Worm (Caenorhabditis elegans) whole organism, L3 larva: ENCODE measurements around the gene ints-11.

Source experiments
- R02D3.7 ChIP-seq: fragments of 150-350 bp; optimal IDR thresholded peaks from 2 replicates; lab custom pipeline; 2014; ENCODE audit warnings: missing biosample characterization, missing genetic modification characterization
- ZK546.5 ChIP-seq: sonication (generic microtip); optimal IDR thresholded peaks from 2 replicates; lab custom pipeline; 2017; ENCODE audit warnings: missing biosample characterization, missing genetic modification characterization
- aly-2 ChIP-seq: fragments of 150-350 bp; optimal IDR thresholded peaks from 2 replicates; lab custom pipeline; 2014; ENCODE audit warnings: missing biosample characterization, missing genetic modification characterization
- ama-1 ChIP-seq: fragments of 150-350 bp; optimal IDR thresholded peaks from 2 replicates; lab custom pipeline; 2018
- ceh-16 ChIP-seq: sonication (generic microtip); optimal IDR thresholded peaks from 2 replicates; lab custom pipeline; 2017; ENCODE audit warnings: missing biosample characterization, missing genetic modification characterization
- ceh-28 ChIP-seq: fragments of 150-350 bp; optimal IDR thresholded peaks from 2 replicates; lab custom pipeline; 2014; ENCODE audit warnings: missing biosample characterization, missing genetic modification reagents, missing genetic modification characterization
- ceh-82 ChIP-seq: fragments of 150-350 bp; optimal IDR thresholded peaks from 2 replicates; lab custom pipeline; 2014; ENCODE audit warnings: missing biosample characterization, missing genetic modification characterization
- ceh-9 ChIP-seq: sonication (generic microtip); optimal IDR thresholded peaks from 2 replicates; lab custom pipeline; 2018; ENCODE audit warnings: missing biosample characterization, missing genetic modification characterization
- daf-12 ChIP-seq: fragments of 150-350 bp; optimal IDR thresholded peaks from 2 replicates; lab custom pipeline; 2014; ENCODE audit warnings: missing biosample characterization, missing genetic modification reagents, missing genetic modification characterization
- egl-27 ChIP-seq: sonication (generic microtip); optimal IDR thresholded peaks from 4 replicates; lab custom pipeline; 2017; ENCODE audit warnings: missing biosample characterization, missing genetic modification reagents, missing genetic modification characterization
- egl-5 ChIP-seq: fragments of 150-350 bp; optimal IDR thresholded peaks from 2 replicates; lab custom pipeline; 2017; ENCODE audit warnings: missing biosample characterization, missing genetic modification reagents, missing genetic modification characterization, inconsistent platforms
- elt-1 ChIP-seq: fragments of 150-350 bp; optimal IDR thresholded peaks from 2 replicates; lab custom pipeline; 2014; ENCODE audit warnings: missing biosample characterization, missing genetic modification characterization
- elt-2 ChIP-seq: sonication (generic microtip); optimal IDR thresholded peaks from 2 replicates; lab custom pipeline; 2016; ENCODE audit warnings: missing genetic modification reagents, mild to moderate bottlenecking, missing genetic modification characterization, missing compliant biosample characterization
- elt-3 ChIP-seq, 3 experiments: fragments of 150-350 bp in 1 of 3; sonication (generic microtip) in 2 of 3; optimal IDR thresholded peaks; 2 replicates in 2 of 3; 4 replicates in 1 of 3; lab custom pipeline; 2014 to 2017; ENCODE audit warnings: missing biosample characterization in 3 of 3, missing genetic modification characterization in 3 of 3
- eor-1 ChIP-seq, 2 experiments: fragments of 150-350 bp; optimal IDR thresholded peaks; 2 replicates each; lab custom pipeline; 2014 to 2018; ENCODE audit warnings: missing biosample characterization in 2 of 2, missing genetic modification characterization in 2 of 2
- fkh-10 ChIP-seq: sonication (generic microtip); optimal IDR thresholded peaks from 2 replicates; lab custom pipeline; 2017; ENCODE audit warnings: missing biosample characterization, missing genetic modification reagents, missing genetic modification characterization
- fkh-2 ChIP-seq: fragments of 150-350 bp; optimal IDR thresholded peaks from 2 replicates; lab custom pipeline; 2014; ENCODE audit warnings: missing biosample characterization, missing genetic modification reagents, missing genetic modification characterization
- fos-1 ChIP-seq: fragments of 150-350 bp; optimal IDR thresholded peaks from 2 replicates; lab custom pipeline; 2014; ENCODE audit warnings: missing biosample characterization, missing genetic modification characterization
- hmg-11 ChIP-seq: sonication (generic microtip); optimal IDR thresholded peaks from 2 replicates; lab custom pipeline; 2016; ENCODE audit warnings: missing genetic modification characterization, missing compliant biosample characterization
- jun-1 ChIP-seq: fragments of 150-350 bp; optimal IDR thresholded peaks from 2 replicates; lab custom pipeline; 2014; ENCODE audit warnings: missing biosample characterization, missing genetic modification reagents, missing genetic modification characterization
- lin-15B ChIP-seq: fragments of 150-350 bp; optimal IDR thresholded peaks from 2 replicates; lab custom pipeline; 2014; ENCODE audit warnings: missing biosample characterization, missing genetic modification characterization
- lin-39 ChIP-seq: fragments of 150-350 bp; optimal IDR thresholded peaks from 2 replicates; lab custom pipeline; 2018; ENCODE audit warnings: missing biosample characterization, missing genetic modification reagents, missing genetic modification characterization
- lsy-12 ChIP-seq: sonication (generic microtip); optimal IDR thresholded peaks from 2 replicates; lab custom pipeline; 2016; ENCODE audit warnings: mild to moderate bottlenecking, missing genetic modification characterization, missing compliant biosample characterization
- mdl-1 ChIP-seq: fragments of 150-350 bp; optimal IDR thresholded peaks from 2 replicates; lab custom pipeline; 2014; ENCODE audit warnings: missing biosample characterization, missing genetic modification characterization
- mml-1 ChIP-seq: fragments of 150-350 bp; sonication (generic microtip); optimal IDR thresholded peaks from 3 replicates; lab custom pipeline; 2014; ENCODE audit warnings: missing biosample characterization, missing genetic modification characterization
- nfya-1 ChIP-seq: sonication (generic microtip); optimal IDR thresholded peaks from 2 replicates; lab custom pipeline; 2017; ENCODE audit warnings: missing genetic modification characterization, mild to moderate bottlenecking, missing compliant biosample characterization, antibody characterized with exemption, moderate library complexity; ENCODE audit not compliant: insufficient read depth
- nhr-11 ChIP-seq: fragments of 150-350 bp; optimal IDR thresholded peaks from 2 replicates; lab custom pipeline; 2014; ENCODE audit warnings: missing biosample characterization, missing genetic modification characterization
- nhr-12 ChIP-seq: fragments of 150-350 bp; optimal IDR thresholded peaks from 2 replicates; lab custom pipeline; 2014; ENCODE audit warnings: missing biosample characterization, missing genetic modification characterization
- nhr-23 ChIP-seq: fragments of 150-350 bp; optimal IDR thresholded peaks from 2 replicates; lab custom pipeline; 2014; ENCODE audit warnings: missing biosample characterization, missing genetic modification reagents, missing genetic modification characterization
- nhr-237 ChIP-seq: fragments of 150-350 bp; optimal IDR thresholded peaks from 2 replicates; lab custom pipeline; 2014; ENCODE audit warnings: missing biosample characterization, missing genetic modification characterization
- nhr-25 ChIP-seq: sonication (generic microtip); optimal IDR thresholded peaks from 2 replicates; lab custom pipeline; 2017; ENCODE audit warnings: missing biosample characterization, missing genetic modification characterization
- nhr-28 ChIP-seq: fragments of 150-350 bp; optimal IDR thresholded peaks from 2 replicates; lab custom pipeline; 2014; ENCODE audit warnings: missing biosample characterization, missing genetic modification characterization
- nhr-43 ChIP-seq: sonication (generic microtip); optimal IDR thresholded peaks from 2 replicates; lab custom pipeline; 2016; ENCODE audit warnings: mild to moderate bottlenecking, missing genetic modification characterization, missing compliant biosample characterization; ENCODE audit not compliant: poor library complexity, severe bottlenecking
- nhr-67 ChIP-seq: fragments of 150-350 bp; optimal IDR thresholded peaks from 2 replicates; lab custom pipeline; 2014; ENCODE audit warnings: missing biosample characterization, missing genetic modification characterization
- nhr-76 ChIP-seq: fragments of 150-350 bp; sonication (generic microtip); optimal IDR thresholded peaks from 5 replicates; lab custom pipeline; 2014; ENCODE audit warnings: missing biosample characterization, missing genetic modification characterization
- nhr-77 ChIP-seq: fragments of 150-350 bp; optimal IDR thresholded peaks from 2 replicates; lab custom pipeline; 2014; ENCODE audit warnings: missing biosample characterization, missing genetic modification characterization
- pha-4 ChIP-seq: fragments of 150-350 bp; optimal IDR thresholded peaks from 2 replicates; lab custom pipeline; 2014; ENCODE audit warnings: missing biosample characterization, missing genetic modification reagents, missing genetic modification characterization
- pqm-1 ChIP-seq: fragments of 150-350 bp; optimal IDR thresholded peaks from 2 replicates; lab custom pipeline; 2017; ENCODE audit warnings: missing biosample characterization, missing genetic modification characterization, inconsistent platforms
- sea-2 ChIP-seq: fragments of 150-350 bp; sonication (generic microtip); optimal IDR thresholded peaks from 4 replicates; lab custom pipeline; 2014; ENCODE audit warnings: missing biosample characterization, missing genetic modification reagents, missing genetic modification characterization
- skn-1 ChIP-seq: fragments of 150-350 bp; optimal IDR thresholded peaks from 2 replicates; lab custom pipeline; 2014; ENCODE audit warnings: missing biosample characterization, missing genetic modification characterization
- snpc-4 ChIP-seq: fragments of 150-350 bp; optimal IDR thresholded peaks from 2 replicates; lab custom pipeline; 2014; ENCODE audit warnings: missing biosample characterization, missing genetic modification characterization
- tbx-2 ChIP-seq: sonication (generic microtip); optimal IDR thresholded peaks from 2 replicates; lab custom pipeline; 2016; ENCODE audit warnings: mild to moderate bottlenecking, missing genetic modification characterization, missing compliant biosample characterization
- unc-39 ChIP-seq: sonication (generic microtip); optimal IDR thresholded peaks from 4 replicates; lab custom pipeline; 2017; ENCODE audit warnings: missing biosample characterization, missing genetic modification characterization
- unc-62 ChIP-seq: fragments of 150-350 bp; sonication (generic microtip); optimal IDR thresholded peaks from 4 replicates; lab custom pipeline; 2014; ENCODE audit warnings: missing biosample characterization, missing genetic modification reagents, missing genetic modification characterization
- zag-1 ChIP-seq: fragments of 150-350 bp; optimal IDR thresholded peaks from 2 replicates; lab custom pipeline; 2014; ENCODE audit warnings: missing biosample characterization, missing genetic modification characterization
- ztf-11 ChIP-seq: fragments of 150-350 bp; optimal IDR thresholded peaks from 2 replicates; lab custom pipeline; 2014; ENCODE audit warnings: missing biosample characterization, missing genetic modification characterization
- ztf-4 ChIP-seq: fragments of 150-350 bp; optimal IDR thresholded peaks from 2 replicates; lab custom pipeline; 2014; ENCODE audit warnings: missing biosample characterization, missing genetic modification characterization

The ints-11 gene

ce11 chrII:8091528-8091927 lies 51.8 kb downstream of the ints-11 start:
- TF ChIP-seq nhr-23 (tag; lab: Kevin White, UChicago) = peak; percentile 41
- no peak for TF ChIP-seq unc-62
- TF ChIP-seq daf-12 (tag; lab: Kevin White, UChicago) = no peak
- no peak for TF ChIP-seq ceh-9 (tag; lab: Kevin White, UChicago)
- TF ChIP-seq nhr-28 (tag; lab: Kevin White, UChicago) = no peak
- TF ChIP-seq lin-39 = peak; percentile 76
- peak; percentile 98 for TF ChIP-seq snpc-4 (tag; lab: Kevin White, UChicago)
- peak; percentile 67 for TF ChIP-seq nhr-43
- no peak for TF ChIP-seq nhr-11
- TF ChIP-seq fkh-10 (GFP tag; lab: Kevin White, UChicago) = no peak
- no peak for TF ChIP-seq ZK546.5 (tag; lab: Kevin White, UChicago)
- no peak for TF ChIP-seq ztf-11 (tag; lab: Kevin White, UChicago)
- no peak for TF ChIP-seq pha-4 (tag; lab: Kevin White, UChicago)
- TF ChIP-seq nhr-76 (tag; lab: Kevin White, UChicago) = no peak
- no peak for TF ChIP-seq fkh-2 (tag; lab: Kevin White, UChicago)
- no peak for TF ChIP-seq unc-39
- TF ChIP-seq sea-2 = no peak
- no peak for TF ChIP-seq ceh-28
- TF ChIP-seq mdl-1 (tag; lab: Kevin White, UChicago) = no peak
- no peak for TF ChIP-seq egl-5 (tag; lab: Kevin White, UChicago)
- TF ChIP-seq nhr-67 = no peak
- TF ChIP-seq R02D3.7 (tag; lab: Kevin White, UChicago) = peak; percentile 4
- TF ChIP-seq lin-15B = peak; percentile 54
- no peak for TF ChIP-seq tbx-2 (tag; lab: Kevin White, UChicago)
- no peak for TF ChIP-seq hmg-11
- no peak for TF ChIP-seq zag-1 (tag; lab: Kevin White, UChicago)
- no peak for TF ChIP-seq elt-1 (tag; lab: Kevin White, UChicago)
- TF ChIP-seq jun-1 = peak; percentile 9
- no peak for TF ChIP-seq eor-1 (tag; optimal IDR thresholded peaks at IDR 0.05; lab: Kevin White, UChicago)
- no peak for TF ChIP-seq egl-27 (tag; lab: Kevin White, UChicago)
- TF ChIP-seq ceh-16 (tag; lab: Kevin White, UChicago) = no peak
- no peak for TF ChIP-seq nhr-237
- TF ChIP-seq skn-1 (tag; lab: Kevin White, UChicago) = peak; percentile 0
- TF ChIP-seq ama-1 (lab: Kevin White, UChicago) = peak; percentile 88
- TF ChIP-seq lsy-12 (tag; lab: Kevin White, UChicago) = peak; percentile 31
- peak; percentile 69 for TF ChIP-seq nfya-1 (tag; lab: Kevin White, UChicago)
- TF ChIP-seq elt-2 (tag; lab: Kevin White, UChicago) = peak; percentile 53
- TF ChIP-seq nhr-25 (tag; lab: Kevin White, UChicago) = peak; percentile 71
- TF ChIP-seq ceh-82 (tag; lab: Kevin White, UChicago) = no peak
- TF ChIP-seq mml-1 = no peak
- TF ChIP-seq elt-3 (tag; optimal IDR thresholded peaks at IDR 0.05; lab: Kevin White, UChicago) = peak in 1 of 3 experiments; percentile 43
- no peak for TF ChIP-seq nhr-12 (tag; lab: Kevin White, UChicago)
- no peak for TF ChIP-seq fos-1 (tag; lab: Kevin White, UChicago)
- no peak for TF ChIP-seq nhr-77 (tag; lab: Kevin White, UChicago)
- TF ChIP-seq ztf-4 = no peak
- no peak for TF ChIP-seq aly-2 (tag; lab: Kevin White, UChicago)
- TF ChIP-seq pqm-1 = peak; percentile 65
